Worm (Caenorhabditis elegans): ENCODE results near the gene srab-14.
A peak's percentile ranks its signal among the peaks of the same experiment; 100 is the strongest.

Gene srab-14

ce11 chrII:7528210-7528609 is 28.9 kb upstream of the srab-14 start (continued):
- TF ChIP-seq ets-4 (GFP tag; optimal IDR thresholded peaks at IDR 0.05) (peak; percentile 75), somi-1 (GFP tag; optimal IDR thresholded peaks at IDR 0.05) (peak; percentile 20), lsl-1 (GFP tag; optimal IDR thresholded peaks at IDR 0.05) (no peak), B0336.3 (GFP tag; IDR thresholded peaks at IDR 0.05) (no peak), attf-3 (GFP tag; conservative IDR thresholded peaks at IDR 0.05) (no peak), lir-1 (GFP tag; conservative IDR thresholded peaks at IDR 0.05) (no peak)

- TF ChIP-seq T07F8.4 (tag; optimal IDR thresholded peaks at IDR 0.05) (no peak), aptf-2 (GFP tag; conservative IDR thresholded peaks at IDR 0.05) (no peak), bed-2 (GFP tag; IDR thresholded peaks at IDR 0.05) (no peak)
These were observed 26.2 kb upstream of the srab-14 start, which contains the start of the genes ZK1290.7 and rnh-1.1 for ce11 chrII:7525458-7525857. Gene ZK1290.7 (minus strand): TSS chrII:7525558. Gene rnh-1.1 (plus strand): TSS chrII:7525738.

ce11 chrII:7523281-7523680 is 24.0 kb upstream of the srab-14 start, which contains the start of gene ZK1290.15:
Gene ZK1290.15 (plus strand): TSS chrII:7523581.
- TF ChIP-seq snpc-4 (GFP tag; optimal IDR thresholded peaks at IDR 0.05) (no peak), snpc-4 (tag; optimal IDR thresholded peaks at IDR 0.05) (no peak), chd-7 (tag; optimal IDR thresholded peaks at IDR 0.05) (no peak), B0019.2 (GFP tag; conservative IDR thresholded peaks at IDR 0.05) (no peak), dpff-1 (tag; optimal IDR thresholded peaks at IDR 0.05) (no peak), athp-1 (tag; optimal IDR thresholded peaks at IDR 0.05) (no peak), ZK185.1 (tag; optimal IDR thresholded peaks at IDR 0.05; ENCODE audit: poor library complexity, severe bottlenecking) (no peak), rpc-1 (optimal IDR thresholded peaks at IDR 0.05) (no peak), rpc-1 (tag; optimal IDR thresholded peaks at IDR 0.05) (no peak), F55B11.4 (tag; optimal IDR thresholded peaks at IDR 0.05; ENCODE audit: borderline replicate concordance, insufficient read depth) (no peak), lsl-1 (GFP tag; optimal IDR thresholded peaks at IDR 0.05) (no peak), nfya-2 (GFP tag; IDR thresholded peaks at IDR 0.05) (no peak), ceh-91 (GFP tag; IDR thresholded peaks at IDR 0.05) (no peak), ceh-40 (GFP tag; IDR thresholded peaks at IDR 0.05) (no peak)

ce11 chrII:7521420-7521819 is 22.1 kb upstream of the srab-14 start:
- TF ChIP-seq nfya-1 (tag; optimal IDR thresholded peaks at IDR 0.05; ENCODE audit: borderline replicate concordance, insufficient read depth) (no peak), nfya-2 (GFP tag; IDR thresholded peaks at IDR 0.05) (no peak), T07F8.4 (tag; optimal IDR thresholded peaks at IDR 0.05) (no peak), unc-62 (GFP tag; optimal IDR thresholded peaks at IDR 0.05) (no peak), tlf-1 (GFP tag; optimal IDR thresholded peaks at IDR 0.05) (no peak), lin-54 (GFP tag; optimal IDR thresholded peaks at IDR 0.05) (no peak), Y53G8AR.9 (GFP tag; conservative IDR thresholded peaks at IDR 0.05) (no peak), ztf-22 (GFP tag; optimal IDR thresholded peaks at IDR 0.05) (no peak), ceh-100 (GFP tag; IDR thresholded peaks at IDR 0.05) (no peak), aptf-2 (GFP tag; conservative IDR thresholded peaks at IDR 0.05) (no peak), F57C9.4 (tag; optimal IDR thresholded peaks at IDR 0.05) (no peak), ZK185.1 (tag; optimal IDR thresholded peaks at IDR 0.05; ENCODE audit: poor library complexity, severe bottlenecking) (no peak), hsf-1 (GFP tag; IDR thresholded peaks at IDR 0.05) (no peak), rpc-1 (optimal IDR thresholded peaks at IDR 0.05) (no peak), rpc-1 (tag; optimal IDR thresholded peaks at IDR 0.05) (no peak), egl-18 (GFP tag; IDR thresholded peaks at IDR 0.05) (no peak), Y79H2A.3 (GFP tag; conservative IDR thresholded peaks at IDR 0.05) (no peak)

- TF ChIP-seq madf-3 (GFP tag; IDR thresholded peaks at IDR 0.05) (0 out of 2 replicates have a peak, but pooled peaks have one; percentile 22), sptf-2 (GFP tag; optimal IDR thresholded peaks at IDR 0.05) (no peak)
These were observed 19.9 kb upstream of the srab-14 start, which contains the start of gene glb-9 for ce11 chrII:7519221-7519620. Gene glb-9 (minus strand): TSS chrII:7519321.

All from whole organism, young adult.